Worm (Caenorhabditis elegans) whole organism, young adult: ENCODE data around the gene nlp-43.

ENCODE experiments used
- C06A6.2 ChIP-seq: fragments of 200-800 bp; sonication (Bioruptor generic); conservative IDR thresholded peaks from 2 replicates; pipeline ENCODE4 v1.3.6; 2022; ENCODE audit warnings: missing genetic modification characterization, missing compliant biosample characterization
- F22D6.2 ChIP-seq: sonication (generic microtip); optimal IDR thresholded peaks from 2 replicates; lab custom pipeline; 2016; ENCODE audit warnings: mild to moderate bottlenecking, missing genetic modification characterization, missing compliant biosample characterization
- F23B12.7 ChIP-seq: sonication (generic microtip); optimal IDR thresholded peaks from 2 replicates; lab custom pipeline; 2017; ENCODE audit warnings: missing genetic modification characterization, mild to moderate bottlenecking, missing compliant biosample characterization, antibody characterized with exemption, moderate library complexity; ENCODE audit not compliant: insufficient read depth
- K11D2.4 ChIP-seq: fragments of 200-800 bp; sonication (Bioruptor generic); IDR thresholded peaks from 2 replicates; pipeline ENCODE4 v1.3.6; 2022; ENCODE audit warnings: missing genetic modification reagents, missing genetic modification characterization, missing compliant biosample characterization
- K12H6.12 ChIP-seq: fragments of 200-800 bp; sonication (Bioruptor generic); optimal IDR thresholded peaks from 2 replicates; lab custom pipeline; 2018; ENCODE audit warnings: mild to moderate bottlenecking, missing genetic modification characterization, missing compliant biosample characterization
- Y53G8AR.9 ChIP-seq: fragments of 200-800 bp; sonication (Bioruptor generic); conservative IDR thresholded peaks from 2 replicates; pipeline ENCODE4 v1.3.6; 2022; ENCODE audit warnings: missing genetic modification reagents, missing genetic modification characterization, missing compliant biosample characterization
- Y67H2A.10 ChIP-seq: fragments of 200-800 bp; sonication (Bioruptor generic); conservative IDR thresholded peaks from 2 replicates; pipeline ENCODE4 v1.3.6; 2022; ENCODE audit warnings: missing genetic modification reagents, missing genetic modification characterization, missing compliant biosample characterization
- attf-5 ChIP-seq: fragments of 200-800 bp; sonication (Bioruptor generic); optimal IDR thresholded peaks from 2 replicates; lab custom pipeline; 2018; ENCODE audit warnings: mild to moderate bottlenecking, missing genetic modification characterization, missing compliant biosample characterization
- cebp-1 ChIP-seq, 2 experiments: fragments of 200-800 bp in 1 of 2; sonication (Bioruptor generic) in 1 of 2; sonication (generic microtip) in 1 of 2; IDR thresholded peaks in 1 of 2; optimal IDR thresholded peaks in 1 of 2; 2 replicates each; pipeline versions ENCODE4 v1.3.6 to Lab custom; 2017 to 2022; ENCODE audit warnings: missing compliant biosample characterization in 2 of 2, missing genetic modification characterization in 2 of 2, mild to moderate bottlenecking in 1 of 2, missing genetic modification reagents in 1 of 2, moderate library complexity in 1 of 2
- ceh-27 ChIP-seq: fragments of 200-800 bp; sonication (Bioruptor generic); optimal IDR thresholded peaks from 2 replicates; lab custom pipeline; 2018; ENCODE audit warnings: mild to moderate bottlenecking, missing genetic modification characterization, moderate library complexity, missing compliant biosample characterization
- ceh-40 ChIP-seq: fragments of 200-800 bp; sonication (Bioruptor generic); IDR thresholded peaks from 2 replicates; pipeline ENCODE4 v1.3.6; 2022; ENCODE audit warnings: missing genetic modification characterization, missing compliant biosample characterization
- dox-1 ChIP-seq: fragments of 200-800 bp; sonication (Bioruptor generic); IDR thresholded peaks from 2 replicates; pipeline ENCODE4 v1.3.6; 2022; ENCODE audit warnings: missing genetic modification reagents, missing genetic modification characterization, missing compliant biosample characterization
- dpl-1 ChIP-seq: fragments of 150-350 bp; optimal IDR thresholded peaks from 2 replicates; lab custom pipeline; 2014; ENCODE audit warnings: missing biosample characterization, missing genetic modification reagents, missing genetic modification characterization
- efl-1 ChIP-seq: fragments of 150-350 bp; optimal IDR thresholded peaks from 2 replicates; lab custom pipeline; 2014; ENCODE audit warnings: missing biosample characterization, missing genetic modification reagents, missing genetic modification characterization
- egl-18 ChIP-seq: fragments of 200-800 bp; sonication (Bioruptor generic); IDR thresholded peaks from 2 replicates; pipeline ENCODE4 v1.3.6; 2022; ENCODE audit warnings: missing genetic modification reagents, missing genetic modification characterization, missing compliant biosample characterization
- egl-44 ChIP-seq: fragments of 200-800 bp; sonication (Bioruptor generic); IDR thresholded peaks from 2 replicates; pipeline ENCODE4 v1.3.6; 2022; ENCODE audit warnings: missing genetic modification reagents, missing genetic modification characterization, missing compliant biosample characterization
- ets-4 ChIP-seq: fragments of 200-800 bp; sonication (Bioruptor generic); optimal IDR thresholded peaks from 2 replicates; lab custom pipeline; 2018; ENCODE audit warnings: mild to moderate bottlenecking, missing genetic modification characterization, missing compliant biosample characterization
- fkh-3 ChIP-seq: sonication (generic microtip); optimal IDR thresholded peaks from 2 replicates; lab custom pipeline; 2016; ENCODE audit warnings: mild to moderate bottlenecking, missing genetic modification characterization, missing compliant biosample characterization
- hmg-1.2 ChIP-seq: fragments of 200-800 bp; sonication (Bioruptor generic); IDR thresholded peaks from 2 replicates; pipeline ENCODE4 v1.3.6; 2022; ENCODE audit warnings: missing genetic modification reagents, missing genetic modification characterization, missing compliant biosample characterization
- let-526 ChIP-seq: fragments of 200-800 bp; sonication (Bioruptor generic); IDR thresholded peaks from 2 replicates; pipeline ENCODE4 v1.3.6; 2022; ENCODE audit warnings: missing genetic modification reagents, missing genetic modification characterization, missing compliant biosample characterization
- let-607 ChIP-seq, 2 experiments: fragments of 200-800 bp in 1 of 2; sonication (Bioruptor generic) in 1 of 2; sonication (generic microtip) in 1 of 2; optimal IDR thresholded peaks; 2 replicates each; lab custom pipeline; 2016 to 2018; ENCODE audit warnings: mild to moderate bottlenecking in 2 of 2, missing compliant biosample characterization in 2 of 2, missing genetic modification characterization in 2 of 2, moderate library complexity in 2 of 2, missing genotype in 1 of 2
- lin-35 ChIP-seq, 3 experiments: fragments of 150-350 bp in 2 of 3; sonication (generic microtip) in 1 of 3; optimal IDR thresholded peaks; 2 replicates each; lab custom pipeline; 2014 to 2018; ENCODE audit warnings: missing biosample characterization in 3 of 3, missing genetic modification characterization in 3 of 3, missing genetic modification reagents in 3 of 3
- lin-40 ChIP-seq: sonication (generic microtip); optimal IDR thresholded peaks from 2 replicates; lab custom pipeline; 2016; ENCODE audit warnings: missing genetic modification characterization, mild to moderate bottlenecking, missing compliant biosample characterization, missing genotype, missing genetic modification reagents
- madf-10 ChIP-seq: sonication (generic microtip); optimal IDR thresholded peaks from 2 replicates; lab custom pipeline; 2016; ENCODE audit warnings: mild to moderate bottlenecking, missing genetic modification characterization, missing compliant biosample characterization
- madf-3 ChIP-seq: fragments of 200-800 bp; sonication (Bioruptor generic); IDR thresholded peaks from 2 replicates; pipeline ENCODE4 v1.3.6; 2022; ENCODE audit warnings: missing genetic modification reagents, missing genetic modification characterization, missing compliant biosample characterization
- mcd-1 ChIP-seq: fragments of 200-800 bp; sonication (Bioruptor generic); IDR thresholded peaks from 2 replicates; pipeline ENCODE4 v1.3.6; 2022; ENCODE audit warnings: missing genetic modification reagents, missing genetic modification characterization, missing compliant biosample characterization
- nfyb-1 ChIP-seq: fragments of 200-800 bp; sonication (Bioruptor generic); IDR thresholded peaks from 2 replicates; pipeline ENCODE4 v1.3.6; 2022; ENCODE audit warnings: missing genetic modification reagents, missing genetic modification characterization, missing compliant biosample characterization
- nhr-80 ChIP-seq: sonication (generic microtip); optimal IDR thresholded peaks from 2 replicates; lab custom pipeline; 2016; ENCODE audit warnings: missing genetic modification characterization, missing compliant biosample characterization
- nhr-90 ChIP-seq: sonication (generic microtip); optimal IDR thresholded peaks from 2 replicates; lab custom pipeline; 2016; ENCODE audit warnings: missing genotype, mild to moderate bottlenecking, missing genetic modification characterization, missing compliant biosample characterization
- pha-4 ChIP-seq: fragments of 150-350 bp; sonication (generic microtip); optimal IDR thresholded peaks from 2 replicates; lab custom pipeline; 2014; ENCODE audit warnings: missing biosample characterization, missing genetic modification reagents, missing genetic modification characterization
- repo-1 ChIP-seq: sonication (generic microtip); optimal IDR thresholded peaks from 2 replicates; lab custom pipeline; 2017; ENCODE audit warnings: mild to moderate bottlenecking, missing genetic modification characterization, missing compliant biosample characterization
- snpc-3.4 ChIP-seq: sonication (generic microtip); optimal IDR thresholded peaks from 2 replicates; lab custom pipeline; 2017; ENCODE audit warnings: missing genetic modification characterization, mild to moderate bottlenecking, missing compliant biosample characterization, antibody characterized with exemption, moderate library complexity, missing genotype, missing genetic modification reagents
- snpc-4 ChIP-seq, 5 experiments: fragments of 150-350 bp in 1 of 5; sonication (generic microtip) in 4 of 5; optimal IDR thresholded peaks; 2 replicates each; lab custom pipeline; 2014 to 2018; ENCODE audit warnings: missing genetic modification characterization in 5 of 5, missing biosample characterization in 3 of 5, antibody characterized with exemption in 2 of 5, mild to moderate bottlenecking in 2 of 5, missing compliant biosample characterization in 2 of 5, missing genotype in 2 of 5, moderate library complexity in 2 of 5, missing genetic modification reagents in 1 of 5
- somi-1 ChIP-seq: fragments of 200-800 bp; sonication (Bioruptor generic); optimal IDR thresholded peaks from 2 replicates; lab custom pipeline; 2018; ENCODE audit warnings: mild to moderate bottlenecking, missing genetic modification characterization, missing compliant biosample characterization
- sptf-2 ChIP-seq: fragments of 200-800 bp; sonication (Bioruptor generic); optimal IDR thresholded peaks from 2 replicates; lab custom pipeline; 2018; ENCODE audit warnings: mild to moderate bottlenecking, missing genetic modification characterization, missing compliant biosample characterization
- tbp1 ChIP-seq: fragments of 200-800 bp; sonication (Bioruptor generic); optimal IDR thresholded peaks from 2 replicates; lab custom pipeline; 2018; ENCODE audit warnings: mild to moderate bottlenecking, missing genetic modification characterization, missing compliant biosample characterization
- tlf-1 ChIP-seq: fragments of 200-800 bp; sonication (Bioruptor generic); optimal IDR thresholded peaks from 2 replicates; lab custom pipeline; 2018; ENCODE audit warnings: mild to moderate bottlenecking, missing genetic modification characterization, missing compliant biosample characterization
- ztf-22 ChIP-seq: fragments of 200-800 bp; sonication (Bioruptor generic); optimal IDR thresholded peaks from 2 replicates; lab custom pipeline; 2018; ENCODE audit warnings: mild to moderate bottlenecking, missing genetic modification characterization, moderate library complexity, missing compliant biosample characterization
- ztf-26 ChIP-seq: sonication (generic microtip); optimal IDR thresholded peaks from 2 replicates; lab custom pipeline; 2017; ENCODE audit warnings: missing genetic modification characterization, missing compliant biosample characterization
- ztf-3 ChIP-seq: fragments of 200-800 bp; sonication (Bioruptor generic); optimal IDR thresholded peaks from 2 replicates; lab custom pipeline; 2018; ENCODE audit warnings: mild to moderate bottlenecking, missing genetic modification characterization, missing compliant biosample characterization

nlp-43 gene

ce11 chrIII:5078062-5078461 lies 35.9 kb downstream of the nlp-43 start:
- no peak for TF ChIP-seq fkh-3 (tag; lab: Kevin White, UChicago)
- no peak for TF ChIP-seq ztf-3 (GFP tag; lab: Kevin White, UChicago)
- TF ChIP-seq tlf-1 (GFP tag; lab: Kevin White, UChicago) = peak; percentile 18
- no peak for TF ChIP-seq snpc-4 (GFP tag; optimal IDR thresholded peaks at IDR 0.05; lab: Kevin White, UChicago)
- TF ChIP-seq snpc-4 (tag; optimal IDR thresholded peaks at IDR 0.05; lab: Kevin White, UChicago) = peak in 3 of 4 experiments; percentile 32 to 63 (median 51)
- TF ChIP-seq efl-1 (GFP tag; lab: Kevin White, UChicago) = no peak
- peak; percentile 56 for TF ChIP-seq ztf-26 (tag; lab: Kevin White, UChicago)
- TF ChIP-seq let-526 (GFP tag; lab: Robert Waterston, UW) = 0 out of 2 replicates have a peak, but pooled peaks have one; percentile 24
- peak; percentile 43 for TF ChIP-seq tbp1 (GFP tag; lab: Kevin White, UChicago)
- TF ChIP-seq attf-5 = peak; percentile 45
- TF ChIP-seq dox-1 (GFP tag; lab: Robert Waterston, UW) = peak; percentile 21; the same call in 1 of the 2 replicates
- TF ChIP-seq snpc-3.4 (tag; lab: Kevin White, UChicago) = no peak
- no peak for TF ChIP-seq ets-4 (GFP tag; lab: Kevin White, UChicago)
- no peak for TF ChIP-seq egl-18 (GFP tag; lab: Robert Waterston, UW)
- no peak for TF ChIP-seq ztf-22 (GFP tag; lab: Kevin White, UChicago)
- peak in 1 of 2 experiments; percentile 36 for TF ChIP-seq let-607 (tag; optimal IDR thresholded peaks at IDR 0.05; lab: Kevin White, UChicago)
- peak; percentile 74 for TF ChIP-seq lin-40
- TF ChIP-seq repo-1 (tag; lab: Kevin White, UChicago) = no peak
- TF ChIP-seq nhr-90 (tag; lab: Kevin White, UChicago) = no peak
- TF ChIP-seq nhr-80 (tag; lab: Kevin White, UChicago) = peak; percentile 76
- no peak for TF ChIP-seq dpl-1
- TF ChIP-seq ceh-27 = no peak
- TF ChIP-seq mcd-1 (GFP tag; lab: Robert Waterston, UW) = peak; percentile 10; the same call in 1 of the 2 replicates
- TF ChIP-seq madf-3 (GFP tag; lab: Robert Waterston, UW) = no peak
- TF ChIP-seq somi-1 (GFP tag; lab: Kevin White, UChicago) = peak; percentile 85
- no peak for TF ChIP-seq K11D2.4 (GFP tag; lab: Robert Waterston, UW)
- TF ChIP-seq Y53G8AR.9 = 0 out of 2 replicates have a peak, but pooled peaks have one; percentile 44
- TF ChIP-seq Y67H2A.10 (GFP tag; lab: Robert Waterston, UW) = no peak
- TF ChIP-seq sptf-2 (GFP tag; lab: Kevin White, UChicago) = no peak
- TF ChIP-seq pha-4 (tag; lab: Kevin White, UChicago) = peak; percentile 78
- TF ChIP-seq egl-44 (GFP tag; lab: Robert Waterston, UW) = no peak
- 0 out of 2 replicates have a peak, but pooled peaks have one; percentile 31 for TF ChIP-seq C06A6.2
- 0 out of 2 replicates have a peak, but pooled peaks have one; percentile 42 for TF ChIP-seq nfyb-1 (GFP tag; lab: Robert Waterston, UW)
- TF ChIP-seq lin-35 (GFP tag; optimal IDR thresholded peaks at IDR 0.05; lab: Kevin White, UChicago) = peak in 1 of 3 experiments; percentile 14
- TF ChIP-seq K12H6.12 (tag; lab: Kevin White, UChicago) = peak; percentile 20
- TF ChIP-seq F23B12.7 (tag; lab: Kevin White, UChicago) = peak; percentile 15
- TF ChIP-seq hmg-1.2 (GFP tag; lab: Robert Waterston, UW) = peak; percentile 16; the same call in 1 of the 2 replicates
- no peak for TF ChIP-seq madf-10
- peak; percentile 76 for TF ChIP-seq F22D6.2 (tag; lab: Kevin White, UChicago)
- TF ChIP-seq ceh-40 = no peak
- TF ChIP-seq cebp-1 (GFP tag; IDR thresholded peaks at IDR 0.05; lab: Robert Waterston, UW) = peak; percentile 33; the same call in 1 of the 2 replicates
- peak; percentile 61 for TF ChIP-seq cebp-1 (tag; optimal IDR thresholded peaks at IDR 0.05; lab: Kevin White, UChicago)
